Worm (Caenorhabditis elegans) whole organism, mixed stage, embryonic: ENCODE results near the gene irld-60.

Source experiments
- ces-1 ChIP-seq: fragments of 150-350 bp; optimal IDR thresholded peaks from 2 replicates; lab custom pipeline; 2014; ENCODE audit warnings: missing biosample characterization, missing genetic modification reagents, missing genetic modification characterization
- cnd-1 ChIP-seq: fragments of 200-800 bp; sonication (Bioruptor generic); optimal IDR thresholded peaks from 2 replicates; lab custom pipeline; 2018; ENCODE audit warnings: mild to moderate bottlenecking, missing genetic modification characterization, missing compliant biosample characterization
- elt-1 ChIP-seq: sonication (generic microtip); optimal IDR thresholded peaks from 2 replicates; lab custom pipeline; 2017; ENCODE audit warnings: missing genetic modification characterization, mild to moderate bottlenecking, missing compliant biosample characterization, antibody characterized with exemption, moderate library complexity, borderline replicate concordance; ENCODE audit not compliant: insufficient read depth
- lin-13 ChIP-seq: fragments of 150-350 bp; optimal IDR thresholded peaks from 2 replicates; lab custom pipeline; 2014; ENCODE audit warnings: missing biosample characterization, missing genetic modification characterization
- lsy-2 ChIP-seq: fragments of 150-350 bp; optimal IDR thresholded peaks from 2 replicates; lab custom pipeline; 2014; ENCODE audit warnings: missing biosample characterization, missing genetic modification characterization
- mep-1 ChIP-seq: fragments of 150-350 bp; optimal IDR thresholded peaks from 2 replicates; lab custom pipeline; 2017; ENCODE audit warnings: missing biosample characterization, missing genetic modification reagents, missing genetic modification characterization, inconsistent platforms
- nhr-12 ChIP-seq: fragments of 150-350 bp; optimal IDR thresholded peaks from 2 replicates; lab custom pipeline; 2014; ENCODE audit warnings: missing biosample characterization, missing genetic modification characterization
- nhr-237 ChIP-seq: fragments of 150-350 bp; optimal IDR thresholded peaks from 2 replicates; lab custom pipeline; 2014; ENCODE audit warnings: missing biosample characterization, missing genetic modification characterization
- nhr-76 ChIP-seq: sonication (generic microtip); optimal IDR thresholded peaks from 2 replicates; lab custom pipeline; 2017; ENCODE audit warnings: missing biosample characterization, missing genetic modification characterization
- pha-4 ChIP-seq: fragments of 150-350 bp; optimal IDR thresholded peaks from 2 replicates; lab custom pipeline; 2018; ENCODE audit warnings: missing biosample characterization, missing genetic modification reagents, missing genetic modification characterization
- snpc-4 ChIP-seq: fragments of 150-350 bp; optimal IDR thresholded peaks from 2 replicates; lab custom pipeline; 2014; ENCODE audit warnings: missing biosample characterization, missing genetic modification characterization
- unc-39 ChIP-seq: fragments of 150-350 bp; optimal IDR thresholded peaks from 2 replicates; lab custom pipeline; 2014; ENCODE audit warnings: missing biosample characterization, missing genetic modification characterization
- unc-62 ChIP-seq: fragments of 150-350 bp; optimal IDR thresholded peaks from 2 replicates; lab custom pipeline; 2014; ENCODE audit warnings: missing biosample characterization, missing genetic modification reagents, missing genetic modification characterization
- ztf-11 ChIP-seq: fragments of 150-350 bp; optimal IDR thresholded peaks from 2 replicates; lab custom pipeline; 2014; ENCODE audit warnings: missing biosample characterization, missing genetic modification characterization

DNA sequence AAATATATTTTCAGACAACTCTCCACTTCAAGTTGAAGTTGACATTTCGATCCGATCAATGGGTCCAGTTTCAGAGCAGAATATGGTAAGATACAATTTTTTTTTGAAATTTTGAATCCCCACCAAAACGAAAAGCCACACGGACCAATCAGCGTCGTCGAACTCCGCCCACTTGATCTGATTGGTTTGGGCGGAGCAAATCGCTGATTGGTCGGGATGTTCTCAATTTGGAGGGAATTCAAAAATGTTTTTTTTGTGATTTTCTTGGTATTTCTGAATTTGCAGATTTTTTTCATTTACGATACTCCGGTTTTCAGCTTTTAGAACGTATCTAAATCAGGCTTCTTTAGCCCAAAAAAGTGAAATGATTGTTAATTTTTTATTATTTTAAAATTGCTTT, 34.7 kb upstream of the irld-60 start:
- no peak for TF ChIP-seq nhr-12 (tag; lab: Kevin White, UChicago)
- TF ChIP-seq nhr-76 (tag; lab: Kevin White, UChicago) = no peak
- TF ChIP-seq unc-62 (GFP tag; lab: Kevin White, UChicago) = no peak
- TF ChIP-seq nhr-237 (tag; lab: Kevin White, UChicago) = no peak
- TF ChIP-seq lin-13 (tag; lab: Kevin White, UChicago) = no peak
- no peak for TF ChIP-seq ces-1 (GFP tag; lab: Kevin White, UChicago)
- TF ChIP-seq pha-4 (tag; lab: Kevin White, UChicago) = no peak
- TF ChIP-seq ztf-11 (tag; lab: Kevin White, UChicago) = no peak
- no peak for TF ChIP-seq snpc-4
- TF ChIP-seq mep-1 (tag; lab: Kevin White, UChicago) = no peak
- TF ChIP-seq lsy-2 (tag; lab: Kevin White, UChicago) = no peak
- no peak for TF ChIP-seq cnd-1 (tag; lab: Kevin White, UChicago)
- no peak for TF ChIP-seq unc-39 (tag; lab: Kevin White, UChicago)
- no peak for TF ChIP-seq elt-1 (tag; lab: Kevin White, UChicago)
